Worm (Caenorhabditis elegans) whole organism, L4 larva: ENCODE results near the gene B0302.2.

ENCODE experiments used
- F10B5.3 ChIP-seq: sonication (generic microtip); optimal IDR thresholded peaks from 2 replicates; lab custom pipeline; 2016; ENCODE audit warnings: mild to moderate bottlenecking, missing genetic modification characterization, missing compliant biosample characterization
- F26F4.8 ChIP-seq: fragments of 200-800 bp; sonication (Bioruptor generic); conservative IDR thresholded peaks from 2 replicates; pipeline ENCODE4 v1.3.6; 2022; ENCODE audit warnings: missing genetic modification characterization, missing compliant biosample characterization
- F37D6.2 ChIP-seq: sonication (generic microtip); optimal IDR thresholded peaks from 2 replicates; lab custom pipeline; 2016; ENCODE audit warnings: mild to moderate bottlenecking, missing genetic modification characterization, missing compliant biosample characterization
- F44E2.7 ChIP-seq: fragments of 200-800 bp; sonication (Bioruptor generic); IDR thresholded peaks from 2 replicates; pipeline ENCODE4 v2.1.2; 2022; ENCODE audit warnings: missing genetic modification characterization, missing compliant biosample characterization
- R02D3.7 ChIP-seq: fragments of 150-350 bp; sonication (generic microtip); optimal IDR thresholded peaks from 3 replicates; lab custom pipeline; 2014; ENCODE audit warnings: missing biosample characterization, missing genetic modification characterization
- Y48G9A.11 ChIP-seq: fragments of 200-800 bp; sonication (Bioruptor generic); IDR thresholded peaks from 2 replicates; pipeline ENCODE4 v1.3.6; 2022; ENCODE audit warnings: missing genetic modification reagents, missing genetic modification characterization, missing compliant biosample characterization
- Y75B8A.6 ChIP-seq: fragments of 200-800 bp; sonication (Bioruptor generic); IDR thresholded peaks from 2 replicates; pipeline ENCODE4 v1.3.6; 2022; ENCODE audit warnings: missing genetic modification reagents, missing genetic modification characterization, missing compliant biosample characterization
- aha-1 ChIP-seq: fragments of 150-350 bp; peaks from one replicate; lab custom pipeline; 2014; ENCODE audit warnings: missing biosample characterization, missing genetic modification characterization
- aly-2 ChIP-seq: sonication (generic microtip); optimal IDR thresholded peaks from 2 replicates; lab custom pipeline; 2018; ENCODE audit warnings: missing biosample characterization, missing genetic modification characterization
- arid-1 ChIP-seq: fragments of 200-800 bp; sonication (Bioruptor generic); conservative IDR thresholded peaks from 2 replicates; pipeline ENCODE4 v1.3.6; 2022; ENCODE audit warnings: missing genetic modification reagents, missing genetic modification characterization, missing compliant biosample characterization
- ceh-32 ChIP-seq: sonication (generic microtip); optimal IDR thresholded peaks from 2 replicates; lab custom pipeline; 2016; ENCODE audit warnings: mild to moderate bottlenecking, missing genetic modification characterization, missing compliant biosample characterization; ENCODE audit not compliant: poor library complexity
- ceh-82 ChIP-seq: sonication (generic microtip); optimal IDR thresholded peaks from 2 replicates; lab custom pipeline; 2017; ENCODE audit warnings: missing biosample characterization, missing genetic modification characterization
- cey-2 ChIP-seq: sonication (generic microtip); optimal IDR thresholded peaks from 3 replicates; lab custom pipeline; 2017; ENCODE audit warnings: missing genetic modification characterization, mild to moderate bottlenecking, missing compliant biosample characterization, antibody characterized with exemption, borderline replicate concordance; ENCODE audit not compliant: insufficient read depth
- ctbp-1 ChIP-seq: fragments of 200-800 bp; sonication (Bioruptor generic); IDR thresholded peaks from 2 replicates; pipeline ENCODE4 v1.3.6; 2022; ENCODE audit warnings: missing genetic modification reagents, missing genetic modification characterization, missing compliant biosample characterization
- daf-16 ChIP-seq, 3 experiments: sonication (generic microtip); optimal IDR thresholded peaks; 2 replicates each; lab custom pipeline; 2016 to 2017; ENCODE audit warnings: missing genetic modification characterization in 3 of 3, missing genetic modification reagents in 3 of 3, mild to moderate bottlenecking in 2 of 3, missing compliant biosample characterization in 2 of 3, missing biosample characterization in 1 of 3, moderate library complexity in 1 of 3
- dpl-1 ChIP-seq: fragments of 150-350 bp; optimal IDR thresholded peaks from 2 replicates; lab custom pipeline; 2014; ENCODE audit warnings: missing biosample characterization, missing genetic modification reagents, missing genetic modification characterization
- duxl-1 ChIP-seq: sonication (generic microtip); optimal IDR thresholded peaks from 2 replicates; lab custom pipeline; 2016; ENCODE audit warnings: mild to moderate bottlenecking, missing genetic modification characterization, moderate library complexity, missing compliant biosample characterization; ENCODE audit not compliant: poor library complexity
- egl-43 ChIP-seq: fragments of 200-800 bp; sonication (Bioruptor generic); IDR thresholded peaks from 2 replicates; pipeline ENCODE4 v1.3.6; 2022; ENCODE audit warnings: missing genetic modification reagents, missing genetic modification characterization, missing compliant biosample characterization
- hlh-11 ChIP-seq: fragments of 200-800 bp; sonication (Bioruptor generic); optimal IDR thresholded peaks from 2 replicates; lab custom pipeline; 2018; ENCODE audit warnings: mild to moderate bottlenecking, missing genetic modification characterization, missing compliant biosample characterization
- lin-1 ChIP-seq: fragments of 200-800 bp; sonication (Bioruptor generic); IDR thresholded peaks from 2 replicates; pipeline ENCODE4 v1.3.6; 2022; ENCODE audit warnings: missing genetic modification reagents, missing genetic modification characterization, missing compliant biosample characterization
- lin-29 ChIP-seq: fragments of 200-800 bp; sonication (Bioruptor generic); IDR thresholded peaks from 2 replicates; pipeline ENCODE4 v1.3.6; 2022; ENCODE audit warnings: missing genetic modification reagents, missing genetic modification characterization, missing compliant biosample characterization
- lin-38 ChIP-seq: fragments of 200-800 bp; sonication (Bioruptor generic); IDR thresholded peaks from 2 replicates; pipeline ENCODE4 v1.3.6; 2022; ENCODE audit warnings: missing genetic modification reagents, missing genetic modification characterization, missing compliant biosample characterization
- lin-39 ChIP-seq: fragments of 150-350 bp; optimal IDR thresholded peaks from 2 replicates; lab custom pipeline; 2014; ENCODE audit warnings: missing biosample characterization, missing genetic modification reagents, missing genetic modification characterization
- lir-3 ChIP-seq: sonication (generic microtip); optimal IDR thresholded peaks from 2 replicates; lab custom pipeline; 2016; ENCODE audit warnings: mild to moderate bottlenecking, missing genetic modification characterization, missing compliant biosample characterization
- lsy-2 ChIP-seq, 2 experiments: fragments of 150-350 bp in 1 of 2; sonication (generic microtip) in 1 of 2; optimal IDR thresholded peaks; 2 replicates each; lab custom pipeline; 2014 to 2017; ENCODE audit warnings: missing biosample characterization in 2 of 2, missing genetic modification characterization in 2 of 2
- madf-9 ChIP-seq: fragments of 200-800 bp; sonication (Bioruptor generic); conservative IDR thresholded peaks from 2 replicates; pipeline ENCODE4 v1.3.6; 2022; ENCODE audit warnings: missing genetic modification reagents, missing genetic modification characterization, missing compliant biosample characterization
- mdl-1 ChIP-seq, 2 experiments: fragments of 150-350 bp in 1 of 2; sonication (generic microtip) in 1 of 2; optimal IDR thresholded peaks; 2 replicates each; lab custom pipeline; 2014 to 2017; ENCODE audit warnings: missing biosample characterization in 2 of 2, missing genetic modification characterization in 2 of 2
- mep-1 ChIP-seq: fragments of 150-350 bp; sonication (generic microtip); optimal IDR thresholded peaks from 3 replicates; lab custom pipeline; 2014; ENCODE audit warnings: missing biosample characterization, missing genetic modification characterization
- mes-2 ChIP-seq: sonication (generic microtip); optimal IDR thresholded peaks from 2 replicates; lab custom pipeline; 2016; ENCODE audit warnings: missing genotype, mild to moderate bottlenecking, missing genetic modification characterization, missing compliant biosample characterization; ENCODE audit not compliant: poor library complexity, severe bottlenecking
- mxl-3 ChIP-seq: fragments of 200-800 bp; sonication (Bioruptor generic); optimal IDR thresholded peaks from 2 replicates; lab custom pipeline; 2018; ENCODE audit warnings: mild to moderate bottlenecking, missing genetic modification characterization, missing compliant biosample characterization
- nhr-10 ChIP-seq: fragments of 150-350 bp; optimal IDR thresholded peaks from 2 replicates; lab custom pipeline; 2014; ENCODE audit warnings: missing biosample characterization, missing genetic modification characterization
- nhr-102 ChIP-seq: sonication (generic microtip); optimal IDR thresholded peaks from 2 replicates; lab custom pipeline; 2016; ENCODE audit warnings: mild to moderate bottlenecking, missing genetic modification characterization, moderate library complexity, missing compliant biosample characterization
- nhr-11 ChIP-seq: fragments of 150-350 bp; optimal IDR thresholded peaks from 2 replicates; lab custom pipeline; 2014; ENCODE audit warnings: missing biosample characterization, missing genetic modification characterization
- nhr-25 ChIP-seq: sonication (generic microtip); optimal IDR thresholded peaks from 2 replicates; lab custom pipeline; 2017; ENCODE audit warnings: missing genetic modification characterization, mild to moderate bottlenecking, missing compliant biosample characterization, antibody characterized with exemption, moderate library complexity, borderline replicate concordance; ENCODE audit not compliant: insufficient read depth
- nhr-28 ChIP-seq: fragments of 150-350 bp; optimal IDR thresholded peaks from 2 replicates; lab custom pipeline; 2014; ENCODE audit warnings: missing biosample characterization, missing genetic modification characterization
- nhr-42 ChIP-seq: fragments of 200-800 bp; sonication (Bioruptor generic); IDR thresholded peaks from 2 replicates; pipeline ENCODE4 v1.3.6; 2022; ENCODE audit warnings: missing genetic modification characterization, missing compliant biosample characterization
- nhr-6 ChIP-seq: fragments of 150-350 bp; optimal IDR thresholded peaks from 2 replicates; lab custom pipeline; 2014; ENCODE audit warnings: missing biosample characterization, missing genetic modification characterization
- nhr-76 ChIP-seq: fragments of 150-350 bp; optimal IDR thresholded peaks from 2 replicates; lab custom pipeline; 2014; ENCODE audit warnings: missing biosample characterization, missing genetic modification characterization
- nhr-77 ChIP-seq: fragments of 150-350 bp; optimal IDR thresholded peaks from 2 replicates; lab custom pipeline; 2014; ENCODE audit warnings: missing biosample characterization, missing genetic modification characterization
- pha-4 ChIP-seq, 2 experiments: fragments of 150-350 bp in 1 of 2; fragments of 200-800 bp in 1 of 2; sonication (Bioruptor generic) in 1 of 2; IDR thresholded peaks in 1 of 2; optimal IDR thresholded peaks in 1 of 2; 2 replicates each; pipeline versions ENCODE4 v1.3.6 to Lab custom; 2014 to 2022; ENCODE audit warnings: missing genetic modification characterization in 2 of 2, missing genetic modification reagents in 2 of 2, missing biosample characterization in 1 of 2, missing compliant biosample characterization in 1 of 2
- rbr-2 ChIP-seq: sonication (generic microtip); optimal IDR thresholded peaks from 2 replicates; lab custom pipeline; 2016; ENCODE audit warnings: missing genotype, missing genetic modification characterization, missing compliant biosample characterization
- saeg-2 ChIP-seq: fragments of 200-800 bp; sonication (Bioruptor generic); IDR thresholded peaks from 2 replicates; pipeline ENCODE4 v1.3.6; 2022; ENCODE audit warnings: missing genetic modification reagents, missing genetic modification characterization, missing compliant biosample characterization
- skn-1 ChIP-seq: fragments of 150-350 bp; optimal IDR thresholded peaks from 2 replicates; lab custom pipeline; 2014; ENCODE audit warnings: missing biosample characterization, missing genetic modification characterization
- snpc-4 ChIP-seq: fragments of 150-350 bp; optimal IDR thresholded peaks from 2 replicates; lab custom pipeline; 2014; ENCODE audit warnings: missing biosample characterization, missing genetic modification characterization
- spr-1 ChIP-seq: sonication (generic microtip); optimal IDR thresholded peaks from 2 replicates; lab custom pipeline; 2016; ENCODE audit warnings: mild to moderate bottlenecking, missing genetic modification characterization, missing compliant biosample characterization
- spr-3 ChIP-seq: fragments of 200-800 bp; sonication (Bioruptor generic); optimal IDR thresholded peaks from 2 replicates; lab custom pipeline; 2018; ENCODE audit warnings: mild to moderate bottlenecking, missing genetic modification characterization, missing compliant biosample characterization
- tag-97 ChIP-seq: fragments of 200-800 bp; sonication (Bioruptor generic); IDR thresholded peaks from 2 replicates; pipeline ENCODE4 v1.3.6; 2022; ENCODE audit warnings: missing genetic modification characterization, missing compliant biosample characterization
- unc-130 ChIP-seq: sonication (generic microtip); optimal IDR thresholded peaks from 2 replicates; lab custom pipeline; 2016; ENCODE audit warnings: missing genetic modification reagents, missing genetic modification characterization, missing compliant biosample characterization
- unc-62 ChIP-seq, 3 experiments: fragments of 150-350 bp in 1 of 3; sonication (generic microtip); optimal IDR thresholded peaks in 2 of 3; peaks in 1 of 3; 1 replicate in 1 of 3; 2 replicates in 2 of 3; lab custom pipeline; 2014 to 2017; ENCODE audit warnings: missing biosample characterization in 3 of 3, missing genetic modification characterization in 3 of 3, missing genetic modification reagents in 3 of 3, missing genotype in 1 of 3
- zip-2 ChIP-seq: fragments of 150-350 bp; optimal IDR thresholded peaks from 2 replicates; lab custom pipeline; 2014; ENCODE audit warnings: missing biosample characterization, missing genetic modification characterization
- ztf-7 ChIP-seq: fragments of 150-350 bp; optimal IDR thresholded peaks from 2 replicates; lab custom pipeline; 2014; ENCODE audit warnings: missing biosample characterization, missing genetic modification characterization

B0302.2 gene

ce11 chrX:17181220-17181619 is 2.9 kb downstream of the B0302.2 start (continued):
- TF ChIP-seq hlh-11 (peak; percentile 57), nhr-6 (tag; lab: Kevin White, UChicago) (peak; percentile 17), unc-130 (no peak), ztf-7 (peak; percentile 63), F37D6.2 (tag; lab: Kevin White, UChicago) (peak; percentile 39), unc-62 (GFP tag; optimal IDR thresholded peaks at IDR 0.05 in 1 of 2; lab: Kevin White, UChicago) (peak in 1 of 2 experiments; percentile 83), unc-62 (tag; optimal IDR thresholded peaks at IDR 0.05; lab: Kevin White, UChicago) (no peak), saeg-2 (GFP tag; lab: Robert Waterston, UW) (no peak), ceh-82 (no peak), tag-97 (GFP tag; lab: Robert Waterston, UW) (no peak), lin-29 (GFP tag; lab: Robert Waterston, UW) (no peak), nhr-77 (peak; percentile 93), lin-1 (GFP tag; lab: Robert Waterston, UW) (no peak), lir-3 (no peak), aha-1 (tag; lab: Kevin White, UChicago) (peak; percentile 55), nhr-25 (no peak), duxl-1 (tag; lab: Kevin White, UChicago) (peak; percentile 68), dpl-1 (GFP tag; lab: Kevin White, UChicago) (peak; percentile 33), spr-1 (no peak), spr-3 (GFP tag; lab: Kevin White, UChicago) (no peak), F44E2.7 (GFP tag; lab: Robert Waterston, UW) (no peak), mes-2 (tag; lab: Kevin White, UChicago) (peak; percentile 89), aly-2 (no peak), cey-2 (no peak), snpc-4 (tag; lab: Kevin White, UChicago) (no peak), F26F4.8 (GFP tag; lab: Robert Waterston, UW) (no peak), mep-1 (tag; lab: Kevin White, UChicago) (peak; percentile 84), lin-38 (no peak), egl-43 (GFP tag; lab: Robert Waterston, UW) (no peak), zip-2 (tag; lab: Kevin White, UChicago) (no peak), rbr-2 (tag; lab: Kevin White, UChicago) (peak; percentile 69), arid-1 (GFP tag; lab: Robert Waterston, UW) (no peak), nhr-28 (tag; lab: Kevin White, UChicago) (peak; percentile 61), R02D3.7 (tag; lab: Kevin White, UChicago) (no peak), ceh-32 (no peak), F10B5.3 (peak; percentile 82), nhr-102 (tag; lab: Kevin White, UChicago) (no peak), skn-1 (tag; lab: Kevin White, UChicago) (no peak), madf-9 (0 out of 2 replicates have a peak, but pooled peaks have one; percentile 11), nhr-11 (tag; lab: Kevin White, UChicago) (peak; percentile 65), nhr-76 (no peak), ctbp-1 (no peak)

ce11 chrX:17184363-17184762 is 6.0 kb downstream of the B0302.2 start:
- no peak for TF ChIP-seq nhr-42 (GFP tag; lab: Robert Waterston, UW)
- no peak for TF ChIP-seq F10B5.3
- peak; percentile 30 for TF ChIP-seq nhr-102 (tag; lab: Kevin White, UChicago)
- no peak for TF ChIP-seq Y48G9A.11 (GFP tag; lab: Robert Waterston, UW)
- no peak for TF ChIP-seq R02D3.7 (tag; lab: Kevin White, UChicago)
- TF ChIP-seq nhr-10 (tag; lab: Kevin White, UChicago) = no peak
- TF ChIP-seq pha-4 (GFP tag; IDR thresholded peaks at IDR 0.05; lab: Robert Waterston, UW) = no peak
- TF ChIP-seq pha-4 (tag; optimal IDR thresholded peaks at IDR 0.05; lab: Kevin White, UChicago) = peak; percentile 59
- no peak for TF ChIP-seq unc-130
- 0 out of 2 replicates have a peak, but pooled peaks have one; percentile 30 for TF ChIP-seq ctbp-1
- TF ChIP-seq lir-3 = no peak
- no peak for TF ChIP-seq lin-39 (tag; lab: Kevin White, UChicago)
- TF ChIP-seq daf-16 (GFP tag; optimal IDR thresholded peaks at IDR 0.05; lab: Kevin White, UChicago) = peak in 1 of 2 experiments; percentile 6
- peak; percentile 56 for TF ChIP-seq daf-16 (tag; optimal IDR thresholded peaks at IDR 0.05; lab: Kevin White, UChicago)
- TF ChIP-seq lsy-2 (tag; optimal IDR thresholded peaks at IDR 0.05; lab: Kevin White, UChicago) = peak; percentile 50 to 66
- no peak for TF ChIP-seq duxl-1 (tag; lab: Kevin White, UChicago)
- no peak for TF ChIP-seq Y75B8A.6 (GFP tag; lab: Robert Waterston, UW)
- peak; percentile 90 for TF ChIP-seq mxl-3 (GFP tag; lab: Kevin White, UChicago)
- peak; percentile 98 for TF ChIP-seq mdl-1 (tag; optimal IDR thresholded peaks at IDR 0.05; lab: Kevin White, UChicago)
- TF ChIP-seq egl-43 (GFP tag; lab: Robert Waterston, UW) = no peak
